Worm (Caenorhabditis elegans): ENCODE data around the gene dpy-2.

- TF ChIP-seq aly-1 (tag; optimal IDR thresholded peaks at IDR 0.05) (no peak), tbx-37 (GFP tag; conservative IDR thresholded peaks at IDR 0.05) (no peak), ceh-36 (tag; optimal IDR thresholded peaks at IDR 0.05) (no peak), sea-1 (GFP tag; conservative IDR thresholded peaks at IDR 0.05) (no peak), B0310.2 (tag; optimal IDR thresholded peaks at IDR 0.05) (no peak), flt-1 (GFP tag; IDR thresholded peaks at IDR 0.05) (no peak), F13C5.2 (tag; optimal IDR thresholded peaks at IDR 0.05) (no peak), ama-1 (optimal IDR thresholded peaks at IDR 0.05) (no peak), scrt-1 (GFP tag; IDR thresholded peaks at IDR 0.05) (no peak), tbx-11 (GFP tag; IDR thresholded peaks at IDR 0.05) (no peak)
Observed at ce11 chrII:6666598-6666997, 47.5 kb upstream of the dpy-2 start, which contains the start of gene T19D12.1.
